Worm (Caenorhabditis elegans) whole organism, young adult: ENCODE results near the gene spp-5.

ENCODE experiments used
- F49E8.2 ChIP-seq: sonication (generic microtip); optimal IDR thresholded peaks from 3 replicates; lab custom pipeline; 2017; ENCODE audit warnings: missing genetic modification characterization, mild to moderate bottlenecking, missing compliant biosample characterization, antibody characterized with exemption, moderate library complexity; ENCODE audit not compliant: insufficient read depth
- F52B5.7 ChIP-seq: sonication (generic microtip); optimal IDR thresholded peaks from 2 replicates; lab custom pipeline; 2016; ENCODE audit warnings: mild to moderate bottlenecking, missing genetic modification characterization, missing compliant biosample characterization
- F55B11.4 ChIP-seq: sonication (generic microtip); optimal IDR thresholded peaks from 2 replicates; lab custom pipeline; 2016; ENCODE audit warnings: missing compliant biosample characterization, missing genetic modification characterization, borderline replicate concordance; ENCODE audit not compliant: insufficient read depth
- K11D2.4 ChIP-seq: fragments of 200-800 bp; sonication (Bioruptor generic); IDR thresholded peaks from 2 replicates; pipeline ENCODE4 v1.3.6; 2022; ENCODE audit warnings: missing genetic modification reagents, missing genetic modification characterization, missing compliant biosample characterization
- K12H6.12 ChIP-seq: fragments of 200-800 bp; sonication (Bioruptor generic); optimal IDR thresholded peaks from 2 replicates; lab custom pipeline; 2018; ENCODE audit warnings: mild to moderate bottlenecking, missing genetic modification characterization, missing compliant biosample characterization
- Y53F4B.3 ChIP-seq: fragments of 200-800 bp; sonication (Bioruptor generic); IDR thresholded peaks from 2 replicates; pipeline ENCODE4 v1.3.6; 2022; ENCODE audit warnings: missing genetic modification reagents, missing genetic modification characterization, missing compliant biosample characterization
- Y67H2A.10 ChIP-seq: fragments of 200-800 bp; sonication (Bioruptor generic); conservative IDR thresholded peaks from 2 replicates; pipeline ENCODE4 v1.3.6; 2022; ENCODE audit warnings: missing genetic modification reagents, missing genetic modification characterization, missing compliant biosample characterization
- ZK185.1 ChIP-seq: sonication (generic microtip); optimal IDR thresholded peaks from 2 replicates; lab custom pipeline; 2016; ENCODE audit warnings: mild to moderate bottlenecking, missing genetic modification characterization, missing compliant biosample characterization; ENCODE audit not compliant: poor library complexity, severe bottlenecking
- ama-1 ChIP-seq, 3 experiments: fragments of 150-350 bp in 1 of 3; sonication (generic microtip) in 2 of 3; optimal IDR thresholded peaks; 2 replicates each; lab custom pipeline; 2014 to 2018; ENCODE audit warnings: missing biosample characterization in 2 of 3, missing genetic modification characterization in 2 of 3, missing genetic modification reagents in 2 of 3
- aptf-3 ChIP-seq: fragments of 200-800 bp; sonication (Bioruptor generic); IDR thresholded peaks from 2 replicates; pipeline ENCODE4 v1.3.6; 2022; ENCODE audit warnings: missing genetic modification characterization, missing compliant biosample characterization
- bed-2 ChIP-seq: fragments of 200-800 bp; sonication (Bioruptor generic); IDR thresholded peaks from 2 replicates; pipeline ENCODE4 v1.3.6; 2022; ENCODE audit warnings: missing genetic modification reagents, missing genetic modification characterization, missing compliant biosample characterization
- ccch-3 ChIP-seq: fragments of 200-800 bp; sonication (Bioruptor generic); optimal IDR thresholded peaks from 2 replicates; lab custom pipeline; 2018; ENCODE audit warnings: mild to moderate bottlenecking, missing genetic modification characterization, missing compliant biosample characterization
- cebp-1 ChIP-seq, 2 experiments: fragments of 200-800 bp in 1 of 2; sonication (Bioruptor generic) in 1 of 2; sonication (generic microtip) in 1 of 2; IDR thresholded peaks in 1 of 2; optimal IDR thresholded peaks in 1 of 2; 2 replicates each; pipeline versions ENCODE4 v1.3.6 to Lab custom; 2017 to 2022; ENCODE audit warnings: missing compliant biosample characterization in 2 of 2, missing genetic modification characterization in 2 of 2, mild to moderate bottlenecking in 1 of 2, missing genetic modification reagents in 1 of 2, moderate library complexity in 1 of 2
- ceh-27 ChIP-seq: fragments of 200-800 bp; sonication (Bioruptor generic); optimal IDR thresholded peaks from 2 replicates; lab custom pipeline; 2018; ENCODE audit warnings: mild to moderate bottlenecking, missing genetic modification characterization, moderate library complexity, missing compliant biosample characterization
- ceh-91 ChIP-seq: fragments of 200-800 bp; sonication (Bioruptor generic); IDR thresholded peaks from 2 replicates; pipeline ENCODE4 v1.3.6; 2022; ENCODE audit warnings: missing genetic modification reagents, missing genetic modification characterization, missing compliant biosample characterization
- chd-7 ChIP-seq: sonication (generic microtip); optimal IDR thresholded peaks from 2 replicates; lab custom pipeline; 2016; ENCODE audit warnings: mild to moderate bottlenecking, missing genetic modification characterization, moderate library complexity, missing compliant biosample characterization
- dox-1 ChIP-seq: fragments of 200-800 bp; sonication (Bioruptor generic); IDR thresholded peaks from 2 replicates; pipeline ENCODE4 v1.3.6; 2022; ENCODE audit warnings: missing genetic modification reagents, missing genetic modification characterization, missing compliant biosample characterization
- dpl-1 ChIP-seq: fragments of 150-350 bp; optimal IDR thresholded peaks from 2 replicates; lab custom pipeline; 2014; ENCODE audit warnings: missing biosample characterization, missing genetic modification reagents, missing genetic modification characterization
- egrh-3 ChIP-seq: fragments of 200-800 bp; sonication (Bioruptor generic); IDR thresholded peaks from 2 replicates; pipeline ENCODE4 v1.3.6; 2022; ENCODE audit warnings: missing genetic modification reagents, missing genetic modification characterization, missing compliant biosample characterization
- ets-4 ChIP-seq: fragments of 200-800 bp; sonication (Bioruptor generic); optimal IDR thresholded peaks from 2 replicates; lab custom pipeline; 2018; ENCODE audit warnings: mild to moderate bottlenecking, missing genetic modification characterization, missing compliant biosample characterization
- fkh-3 ChIP-seq: sonication (generic microtip); optimal IDR thresholded peaks from 2 replicates; lab custom pipeline; 2016; ENCODE audit warnings: mild to moderate bottlenecking, missing genetic modification characterization, missing compliant biosample characterization
- gei-17 ChIP-seq: fragments of 200-800 bp; sonication (Bioruptor generic); optimal IDR thresholded peaks from 2 replicates; lab custom pipeline; 2018; ENCODE audit warnings: mild to moderate bottlenecking, missing genetic modification characterization, missing compliant biosample characterization
- hmg-1.2 ChIP-seq: fragments of 200-800 bp; sonication (Bioruptor generic); IDR thresholded peaks from 2 replicates; pipeline ENCODE4 v1.3.6; 2022; ENCODE audit warnings: missing genetic modification reagents, missing genetic modification characterization, missing compliant biosample characterization
- lag-1 ChIP-seq: fragments of 200-800 bp; sonication (Bioruptor generic); IDR thresholded peaks from 2 replicates; pipeline ENCODE4 v1.3.6; 2022; ENCODE audit warnings: missing genetic modification reagents, missing genetic modification characterization, missing compliant biosample characterization
- lin-26 ChIP-seq: fragments of 200-800 bp; sonication (Bioruptor generic); IDR thresholded peaks from 2 replicates; pipeline ENCODE4 v1.3.6; 2022; ENCODE audit warnings: missing genetic modification reagents, missing genetic modification characterization, missing compliant biosample characterization
- lin-35 ChIP-seq, 3 experiments: fragments of 150-350 bp in 2 of 3; sonication (generic microtip) in 1 of 3; optimal IDR thresholded peaks; 2 replicates each; lab custom pipeline; 2014 to 2018; ENCODE audit warnings: missing biosample characterization in 3 of 3, missing genetic modification characterization in 3 of 3, missing genetic modification reagents in 3 of 3
- lin-40 ChIP-seq: sonication (generic microtip); optimal IDR thresholded peaks from 2 replicates; lab custom pipeline; 2016; ENCODE audit warnings: missing genetic modification characterization, mild to moderate bottlenecking, missing compliant biosample characterization, missing genotype, missing genetic modification reagents
- lir-1 ChIP-seq: fragments of 200-800 bp; sonication (Bioruptor generic); conservative IDR thresholded peaks from 2 replicates; pipeline ENCODE4 v1.3.6; 2022; ENCODE audit warnings: missing genetic modification reagents, missing genetic modification characterization, missing compliant biosample characterization
- mcd-1 ChIP-seq: fragments of 200-800 bp; sonication (Bioruptor generic); IDR thresholded peaks from 2 replicates; pipeline ENCODE4 v1.3.6; 2022; ENCODE audit warnings: missing genetic modification reagents, missing genetic modification characterization, missing compliant biosample characterization
- mel-28 ChIP-seq: sonication (generic microtip); optimal IDR thresholded peaks from 2 replicates; lab custom pipeline; 2016; ENCODE audit warnings: borderline replicate concordance, mild to moderate bottlenecking, missing genetic modification characterization, missing compliant biosample characterization
- rcor-1 ChIP-seq: fragments of 200-800 bp; sonication (Bioruptor generic); IDR thresholded peaks from 2 replicates; pipeline ENCODE4 v1.3.6; 2022; ENCODE audit warnings: missing genetic modification reagents, missing genetic modification characterization, missing compliant biosample characterization
- repo-1 ChIP-seq: sonication (generic microtip); optimal IDR thresholded peaks from 2 replicates; lab custom pipeline; 2017; ENCODE audit warnings: mild to moderate bottlenecking, missing genetic modification characterization, missing compliant biosample characterization
- rpc-1 ChIP-seq, 2 experiments: fragments of 150-350 bp in 1 of 2; sonication (generic microtip) in 1 of 2; optimal IDR thresholded peaks; 2 replicates each; lab custom pipeline; 2014 to 2018; ENCODE audit warnings: missing biosample characterization in 1 of 2, missing genetic modification characterization in 1 of 2, missing genetic modification reagents in 1 of 2, missing genotype in 1 of 2
- snpc-3.4 ChIP-seq: sonication (generic microtip); optimal IDR thresholded peaks from 2 replicates; lab custom pipeline; 2017; ENCODE audit warnings: missing genetic modification characterization, mild to moderate bottlenecking, missing compliant biosample characterization, antibody characterized with exemption, moderate library complexity, missing genotype, missing genetic modification reagents
- snpc-4 ChIP-seq, 5 experiments: fragments of 150-350 bp in 1 of 5; sonication (generic microtip) in 4 of 5; optimal IDR thresholded peaks; 2 replicates each; lab custom pipeline; 2014 to 2018; ENCODE audit warnings: missing genetic modification characterization in 5 of 5, missing biosample characterization in 3 of 5, antibody characterized with exemption in 2 of 5, mild to moderate bottlenecking in 2 of 5, missing compliant biosample characterization in 2 of 5, missing genotype in 2 of 5, moderate library complexity in 2 of 5, missing genetic modification reagents in 1 of 5
- somi-1 ChIP-seq: fragments of 200-800 bp; sonication (Bioruptor generic); optimal IDR thresholded peaks from 2 replicates; lab custom pipeline; 2018; ENCODE audit warnings: mild to moderate bottlenecking, missing genetic modification characterization, missing compliant biosample characterization
- tbp1 ChIP-seq: fragments of 200-800 bp; sonication (Bioruptor generic); optimal IDR thresholded peaks from 2 replicates; lab custom pipeline; 2018; ENCODE audit warnings: mild to moderate bottlenecking, missing genetic modification characterization, missing compliant biosample characterization
- zfh-2 ChIP-seq: fragments of 200-800 bp; sonication (Bioruptor generic); conservative IDR thresholded peaks from 2 replicates; pipeline ENCODE4 v1.3.6; 2022; ENCODE audit warnings: missing genetic modification reagents, missing genetic modification characterization, missing compliant biosample characterization
- ztf-28 ChIP-seq: fragments of 200-800 bp; sonication (Bioruptor generic); IDR thresholded peaks from 2 replicates; pipeline ENCODE4 v1.3.6; 2022; ENCODE audit warnings: missing genetic modification reagents, missing genetic modification characterization, missing compliant biosample characterization
- ztf-3 ChIP-seq: fragments of 200-800 bp; sonication (Bioruptor generic); optimal IDR thresholded peaks from 2 replicates; lab custom pipeline; 2018; ENCODE audit warnings: mild to moderate bottlenecking, missing genetic modification characterization, missing compliant biosample characterization
- ztf-6 ChIP-seq: fragments of 200-800 bp; sonication (Bioruptor generic); IDR thresholded peaks from 2 replicates; pipeline ENCODE4 v1.3.6; 2022; ENCODE audit warnings: missing genetic modification reagents, missing genetic modification characterization, missing compliant biosample characterization

Gene spp-5

ce11 chrX:7309775-7310174 is 10.4 kb downstream of the spp-5 start, which contains the start of the genes his-38 and his-40:
TSS of gene his-38 (minus strand) at chrX:7309875.
TSS of gene his-40 (plus strand) at chrX:7310110.
- peak; percentile 36; the same call in 1 of the 2 replicates for TF ChIP-seq hmg-1.2
- TF ChIP-seq repo-1 = no peak
- TF ChIP-seq, all 124 proteins: peak for 1

DNA sequence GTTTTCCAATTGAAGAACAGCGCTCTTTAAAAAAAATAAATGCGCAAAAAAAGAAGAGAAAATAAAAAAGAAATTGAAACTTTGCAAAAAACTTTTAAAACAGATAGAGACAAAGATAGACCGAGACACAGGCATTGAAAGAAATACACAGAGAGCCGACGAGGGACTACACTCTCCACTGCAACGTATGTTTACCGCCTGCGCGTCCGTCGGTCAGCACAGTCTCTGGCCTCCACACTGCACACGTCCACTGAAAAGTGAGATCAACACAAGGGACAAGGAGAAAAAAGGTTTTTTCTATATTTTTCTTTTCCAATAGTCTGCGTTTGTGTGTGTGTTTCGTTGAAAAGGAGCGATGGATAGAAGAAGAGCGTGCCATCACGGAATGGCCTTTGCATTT is 13.7 kb downstream of the spp-5 start:
- no peak for TF ChIP-seq ztf-3 (GFP tag; lab: Kevin White, UChicago)
- TF ChIP-seq gei-17 (GFP tag; lab: Kevin White, UChicago) = peak; percentile 11
- TF ChIP-seq aptf-3 (GFP tag; lab: Robert Waterston, UW) = no peak
- TF ChIP-seq somi-1 = peak; percentile 5
- TF ChIP-seq dpl-1 (GFP tag; lab: Kevin White, UChicago) = no peak
- TF ChIP-seq ama-1 (optimal IDR thresholded peaks at IDR 0.05; lab: Kevin White, UChicago) = no peak
- no peak for TF ChIP-seq ama-1 (GFP tag; optimal IDR thresholded peaks at IDR 0.05; lab: Kevin White, UChicago)
- TF ChIP-seq ztf-28 (GFP tag; lab: Robert Waterston, UW) = no peak
- peak; percentile 68; the same call in 1 of the 2 replicates for TF ChIP-seq lin-26 (GFP tag; lab: Robert Waterston, UW)
- 0 out of 2 replicates have a peak, but pooled peaks have one; percentile 40 for TF ChIP-seq rcor-1 (GFP tag; lab: Robert Waterston, UW)
- no peak for TF ChIP-seq Y53F4B.3 (GFP tag; lab: Robert Waterston, UW)
- TF ChIP-seq ceh-27 (GFP tag; lab: Kevin White, UChicago) = peak; percentile 25
- no peak for TF ChIP-seq fkh-3 (tag; lab: Kevin White, UChicago)
- TF ChIP-seq F55B11.4 = no peak
- no peak for TF ChIP-seq bed-2 (GFP tag; lab: Robert Waterston, UW)
- TF ChIP-seq ceh-91 (GFP tag; lab: Robert Waterston, UW) = no peak
- TF ChIP-seq lin-35 (GFP tag; optimal IDR thresholded peaks at IDR 0.05; lab: Kevin White, UChicago) = peak in 1 of 3 experiments; percentile 47
- TF ChIP-seq Y67H2A.10 (GFP tag; lab: Robert Waterston, UW) = 0 out of 2 replicates have a peak, but pooled peaks have one; percentile 31
- no peak for TF ChIP-seq snpc-4 (GFP tag; optimal IDR thresholded peaks at IDR 0.05; lab: Kevin White, UChicago)
- TF ChIP-seq snpc-4 (tag; optimal IDR thresholded peaks at IDR 0.05; lab: Kevin White, UChicago) = peak in 3 of 4 experiments; percentile 3 to 7 (median 5)
- TF ChIP-seq cebp-1 (GFP tag; IDR thresholded peaks at IDR 0.05; lab: Robert Waterston, UW) = no peak
- TF ChIP-seq cebp-1 (tag; optimal IDR thresholded peaks at IDR 0.05; lab: Kevin White, UChicago) = peak; percentile 47
- TF ChIP-seq K11D2.4 (GFP tag; lab: Robert Waterston, UW) = peak; percentile 58; the same call in 1 of the 2 replicates
- TF ChIP-seq lir-1 (GFP tag; lab: Robert Waterston, UW) = 0 out of 2 replicates have a peak, but pooled peaks have one; percentile 16
- no peak for TF ChIP-seq F49E8.2
- TF ChIP-seq zfh-2 (GFP tag; lab: Robert Waterston, UW) = peak; percentile 86
- TF ChIP-seq chd-7 (tag; lab: Kevin White, UChicago) = peak; percentile 34
- TF ChIP-seq ets-4 (GFP tag; lab: Kevin White, UChicago) = no peak
- peak; percentile 33; the same call in 1 of the 2 replicates for TF ChIP-seq mcd-1 (GFP tag; lab: Robert Waterston, UW)
- no peak for TF ChIP-seq snpc-3.4 (tag; lab: Kevin White, UChicago)
- no peak for TF ChIP-seq mel-28
- TF ChIP-seq hmg-1.2 = peak; percentile 57; the same call in 1 of the 2 replicates
- TF ChIP-seq ccch-3 (GFP tag; lab: Kevin White, UChicago) = no peak
- TF ChIP-seq lag-1 (GFP tag; lab: Robert Waterston, UW) = no peak
- no peak for TF ChIP-seq F52B5.7 (tag; lab: Kevin White, UChicago)
- TF ChIP-seq dox-1 (GFP tag; lab: Robert Waterston, UW) = peak; percentile 48; the same call in 1 of the 2 replicates
- peak; percentile 65 for TF ChIP-seq lin-40 (tag; lab: Kevin White, UChicago)
- peak; percentile 37 for TF ChIP-seq ZK185.1 (tag; lab: Kevin White, UChicago)
- peak; percentile 58 for TF ChIP-seq K12H6.12 (tag; lab: Kevin White, UChicago)
- no peak for TF ChIP-seq tbp1 (GFP tag; lab: Kevin White, UChicago)
- TF ChIP-seq rpc-1 (optimal IDR thresholded peaks at IDR 0.05; lab: Kevin White, UChicago) = no peak
- TF ChIP-seq rpc-1 (tag; optimal IDR thresholded peaks at IDR 0.05; lab: Kevin White, UChicago) = no peak
- no peak for TF ChIP-seq egrh-3 (GFP tag; lab: Robert Waterston, UW)
- no peak for TF ChIP-seq ztf-6 (GFP tag; lab: Robert Waterston, UW)
